Fruit fly (Drosophila melanogaster) whole organism: ENCODE data around the gene CG15312.

Experiments
- CG8478 ChIP-seq: fragments of >200 bp; optimal IDR thresholded peaks from 2 replicates; lab custom pipeline; 2018; ENCODE audit warnings: inconsistent platforms
- Dll ChIP-seq: fragments of >200 bp; optimal IDR thresholded peaks from 2 replicates; lab custom pipeline; 2017
- EcR ChIP-seq, 2 experiments: fragments of >200 bp; optimal IDR thresholded peaks; 2 replicates each; lab custom pipeline; 2017; ENCODE audit warnings: missing biosample characterization in 2 of 2, missing genetic modification characterization in 2 of 2, missing genetic modification reagents in 2 of 2
- pan ChIP-seq: fragments of >200 bp; optimal IDR thresholded peaks from 2 replicates; lab custom pipeline; 2017
- psq ChIP-seq: fragments of >200 bp; optimal IDR thresholded peaks from 2 replicates; lab custom pipeline; 2017
- usp ChIP-seq: fragments of >200 bp; optimal IDR thresholded peaks from 2 replicates; lab custom pipeline; 2017; ENCODE audit warnings: missing biosample characterization, missing genetic modification characterization, mixed read lengths

Gene CG15312

dm6 chrX:10092796-10093195 is 22.1 kb upstream of the CG15312 start:
- no peak for TF ChIP-seq usp
- TF ChIP-seq EcR (GFP tag; optimal IDR thresholded peaks at IDR 0.05; lab: Kevin White, UChicago): no peak
- TF ChIP-seq CG8478 (lab: Kevin White, UChicago): no peak
- TF ChIP-seq pan (lab: Kevin White, UChicago): no peak
- TF ChIP-seq Dll (lab: Kevin White, UChicago): no peak
- no peak for TF ChIP-seq psq

- TF ChIP-seq CG8478 (lab: Kevin White, UChicago): no peak
- TF ChIP-seq usp: no peak
- TF ChIP-seq Dll (lab: Kevin White, UChicago): no peak
- TF ChIP-seq psq: no peak
- TF ChIP-seq EcR (GFP tag; optimal IDR thresholded peaks at IDR 0.05; lab: Kevin White, UChicago): no peak
- no peak for TF ChIP-seq pan (lab: Kevin White, UChicago)
Observed at dm6 chrX:10089188-10089587, 18.5 kb upstream of the CG15312 start.

- no peak for TF ChIP-seq pan (lab: Kevin White, UChicago)
- TF ChIP-seq Dll (lab: Kevin White, UChicago): no peak
Observed at dm6 chrX:10088023-10088913, 17.6 kb upstream of the CG15312 start.

dm6 chrX:10086095-10086888 is 15.6 kb upstream of the CG15312 start, which contains the start of the genes Naxe and RhoU:
TSS of gene Naxe (minus strand) at chrX:10086171.
TSS of gene RhoU (plus strand) at chrX:10086527.
- TF ChIP-seq psq (no peak), pan (lab: Kevin White, UChicago) (no peak), EcR (GFP tag; optimal IDR thresholded peaks at IDR 0.05; lab: Kevin White, UChicago) (no peak), Dll (lab: Kevin White, UChicago) (no peak), usp (no peak), CG8478 (lab: Kevin White, UChicago) (no peak)

dm6 chrX:10082950-10083253 is 12.2 kb upstream of the CG15312 start, which contains the start of gene CG2972:
TSS of gene CG2972 (plus strand) at chrX:10083154.
- no peak for TF ChIP-seq EcR (GFP tag; optimal IDR thresholded peaks at IDR 0.05; lab: Kevin White, UChicago)

- no peak for TF ChIP-seq EcR (GFP tag; optimal IDR thresholded peaks at IDR 0.05; lab: Kevin White, UChicago)
- TF ChIP-seq usp: no peak
- no peak for TF ChIP-seq psq
- no peak for TF ChIP-seq CG8478 (lab: Kevin White, UChicago)
- no peak for TF ChIP-seq pan (lab: Kevin White, UChicago)
- no peak for TF ChIP-seq Dll (lab: Kevin White, UChicago)
Observed at dm6 chrX:10082185-10082949, 11.7 kb upstream of the CG15312 start, which contains the start of gene ZAP3. TSS of gene ZAP3 (minus strand) at chrX:10082492.

- TF ChIP-seq psq (no peak), EcR (GFP tag; optimal IDR thresholded peaks at IDR 0.05; lab: Kevin White, UChicago) (peak in 1 of 2 experiments; percentile 10)
Observed at dm6 chrX:10071516-10071915, 848 bp upstream of the CG15312 start.

- TF ChIP-seq usp: no peak
- TF ChIP-seq pan (lab: Kevin White, UChicago): no peak
- TF ChIP-seq Dll (lab: Kevin White, UChicago): no peak
- TF ChIP-seq CG8478 (lab: Kevin White, UChicago): no peak
- TF ChIP-seq EcR (GFP tag; optimal IDR thresholded peaks at IDR 0.05; lab: Kevin White, UChicago): no peak
- no peak for TF ChIP-seq psq
Observed at dm6 chrX:10067528-10067927, 3.1 kb downstream of the CG15312 start.

- TF ChIP-seq pan (lab: Kevin White, UChicago) (no peak), CG8478 (lab: Kevin White, UChicago) (no peak), usp (no peak), Dll (lab: Kevin White, UChicago) (no peak), EcR (GFP tag; optimal IDR thresholded peaks at IDR 0.05; lab: Kevin White, UChicago) (no peak), psq (no peak)
Observed at dm6 chrX:10061327-10061726, 9.3 kb downstream of the CG15312 start, which contains the start of gene Gr9a. TSS of gene Gr9a (plus strand) at chrX:10061627.

- TF ChIP-seq EcR (GFP tag; optimal IDR thresholded peaks at IDR 0.05; lab: Kevin White, UChicago) (no peak), Dll (lab: Kevin White, UChicago) (no peak), psq (no peak), pan (lab: Kevin White, UChicago) (no peak), usp (no peak), CG8478 (lab: Kevin White, UChicago) (no peak)
Observed at dm6 chrX:10057964-10058363, 12.7 kb downstream of the CG15312 start.

- TF ChIP-seq Dll (lab: Kevin White, UChicago) (no peak), CG8478 (lab: Kevin White, UChicago) (no peak), pan (lab: Kevin White, UChicago) (no peak), usp (no peak), EcR (GFP tag; optimal IDR thresholded peaks at IDR 0.05; lab: Kevin White, UChicago) (no peak), psq (no peak)
Observed at dm6 chrX:10053547-10053946, 17.1 kb downstream of the CG15312 start, which contains the start of gene Yp1. TSS of gene Yp1 (plus strand) at chrX:10053811.
